Fruit fly (Drosophila melanogaster): ENCODE measurements around the gene CG7298.

- peak; percentile 37 for TF ChIP-seq cyc (GFP tag; optimal IDR thresholded peaks at IDR 0.05)
- TF ChIP-seq dsx (GFP tag; optimal IDR thresholded peaks at IDR 0.05; ENCODE audit: poor library complexity, severe bottlenecking): no peak
These were observed 10.4 kb downstream of the CG7298 start for dm6 chr3L:20192872-20193747.

Data from whole organism, prepupa.